Fruit fly (Drosophila melanogaster): ENCODE data around the gene CG7488.

DNA sequence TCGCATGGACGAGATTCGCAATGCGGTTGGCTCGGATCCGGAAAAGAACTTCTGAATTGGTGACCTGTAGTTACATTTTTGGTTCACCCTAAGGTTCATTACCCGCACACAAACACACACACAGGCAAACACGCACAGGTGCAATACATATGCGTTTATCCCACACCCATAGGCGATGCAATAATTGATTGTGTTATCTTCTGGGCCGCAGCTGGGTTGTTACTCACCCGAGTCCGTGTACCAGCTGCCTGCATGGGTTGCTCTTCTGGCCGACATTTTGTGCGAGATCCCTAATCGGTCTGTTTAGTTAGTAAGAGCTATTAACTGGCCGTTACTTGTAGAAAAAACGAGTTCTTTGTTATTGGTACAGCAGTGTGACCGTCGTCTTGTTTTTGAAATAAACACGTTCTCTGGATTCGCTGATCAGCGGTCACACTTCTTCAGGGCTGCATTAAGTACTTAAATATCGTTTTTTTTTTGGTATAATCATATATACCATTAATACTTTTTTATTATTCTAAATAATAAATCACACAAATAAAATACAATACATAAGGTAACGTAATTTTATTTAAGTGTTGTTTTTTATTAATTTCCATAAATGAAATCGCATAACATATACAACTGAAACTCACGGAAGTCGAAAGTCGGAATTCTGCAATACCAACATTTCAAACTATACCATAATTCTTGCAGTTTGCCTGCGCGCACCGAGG is 15.6 kb downstream of the CG7488 start, which contains the start of gene CG8031:
- TF ChIP-seq CG8301 (tag; optimal IDR thresholded peaks at IDR 0.05) (no peak), Pif1A (GFP tag; optimal IDR thresholded peaks at IDR 0.05) (no peak), CG4496 (GFP tag; IDR thresholded peaks at IDR 0.05) (0 out of 3 replicates have a peak, but pooled peaks have one; percentile 29), CG9948 (tag; optimal IDR thresholded peaks at IDR 0.05) (no peak), Pif1B (GFP tag; optimal IDR thresholded peaks at IDR 0.05) (no peak), CG15710 (tag; optimal IDR thresholded peaks at IDR 0.05) (no peak), CG14655 (GFP tag; optimal IDR thresholded peaks at IDR 0.05) (no peak)
